Fruit fly (Drosophila melanogaster): ENCODE results near the gene CG3119.

CG3119 gene

DNA sequence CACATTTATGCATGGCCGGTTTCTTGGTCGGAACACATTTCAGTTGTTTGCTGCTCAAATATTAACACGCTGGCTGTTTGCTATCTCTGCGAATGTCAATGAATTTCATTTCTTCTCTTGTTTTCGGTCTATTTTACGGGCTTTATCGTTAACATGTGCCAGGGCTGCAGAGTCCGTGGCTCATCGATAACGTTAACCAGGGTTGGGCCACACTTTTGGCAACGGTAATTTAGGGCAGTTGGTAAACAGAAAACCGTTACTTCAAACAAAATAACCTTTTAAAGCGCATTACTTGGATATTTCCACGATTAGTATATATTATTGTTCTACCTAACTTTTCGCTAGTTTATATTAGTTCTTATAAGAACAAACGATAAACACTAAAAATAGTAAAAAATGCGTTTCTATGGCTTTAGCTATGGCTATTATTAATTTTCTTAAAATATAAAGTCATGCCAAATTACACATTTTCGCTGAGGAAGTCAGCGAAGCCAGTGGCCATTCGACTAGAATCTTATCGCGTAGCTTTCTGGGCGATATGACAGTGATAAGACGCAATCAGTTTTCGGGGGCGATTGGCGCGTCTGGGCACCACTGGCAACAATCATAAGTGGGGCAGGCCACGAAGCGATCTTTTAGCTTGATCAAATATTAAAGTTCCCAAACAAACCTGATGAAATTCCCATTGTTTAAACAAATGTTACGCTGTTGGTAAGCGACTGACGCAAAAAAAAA lies 45.5 kb upstream of the CG3119 start (continued):
- peak; percentile 26 for TF ChIP-seq CG31627 (GFP tag; optimal IDR thresholded peaks at IDR 0.05)
- peak in 1 of 2 experiments; percentile 22 for TF ChIP-seq ss (GFP tag; optimal IDR thresholded peaks at IDR 0.05)
- TF ChIP-seq Sox102F (GFP tag; optimal IDR thresholded peaks at IDR 0.05): peak; percentile 27
- TF ChIP-seq Sox15 (GFP tag; optimal IDR thresholded peaks at IDR 0.05): no peak
- TF ChIP-seq CG7368 (GFP tag; optimal IDR thresholded peaks at IDR 0.05): no peak
- TF ChIP-seq CG3032 (tag; optimal IDR thresholded peaks at IDR 0.05): no peak
- no peak for TF ChIP-seq CG11294 (GFP tag; IDR thresholded peaks at IDR 0.05)
- TF ChIP-seq Hr39 (GFP tag; optimal IDR thresholded peaks at IDR 0.05): no peak
- TF ChIP-seq cyc (GFP tag; optimal IDR thresholded peaks at IDR 0.05): peak; percentile 35
- no peak for TF ChIP-seq Lpt (GFP tag; optimal IDR thresholded peaks at IDR 0.05)
- peak; percentile 71 for TF ChIP-seq svp (GFP tag)
- TF ChIP-seq topi (GFP tag; optimal IDR thresholded peaks at IDR 0.05): peak; percentile 29
- no peak for TF ChIP-seq CG10669 (GFP tag; optimal IDR thresholded peaks at IDR 0.05)

DNA sequence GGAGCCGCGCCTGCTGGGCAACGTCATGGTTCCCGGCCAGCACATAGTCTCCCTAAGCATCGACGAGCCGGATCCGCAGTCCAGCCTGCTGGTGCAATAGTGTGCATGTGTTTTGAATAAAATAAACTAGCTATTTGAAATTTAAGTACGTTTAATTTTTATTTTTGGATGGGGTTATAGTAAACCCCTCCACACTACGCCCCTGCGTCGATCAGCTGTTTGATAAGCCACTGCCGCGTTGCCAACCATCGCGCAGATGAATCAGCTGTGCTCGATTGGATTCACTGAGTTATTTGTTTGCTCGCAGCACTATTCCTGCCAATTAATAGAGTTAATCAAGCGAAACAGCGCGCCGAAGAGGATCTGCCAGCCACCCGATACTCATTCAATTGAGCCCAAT lies 41.2 kb upstream of the CG3119 start, which contains the start of gene RabGGTb:
Gene RabGGTb, plus strand, starts transcription at position 254 of the 400 bp plus-strand sequence.
- no peak for TF ChIP-seq Lpt (GFP tag; optimal IDR thresholded peaks at IDR 0.05)
- peak; percentile 63 for TF ChIP-seq Met (GFP tag; optimal IDR thresholded peaks at IDR 0.05)
- TF ChIP-seq CG10669 (GFP tag; optimal IDR thresholded peaks at IDR 0.05): peak; percentile 17
- peak; percentile 33; the same call in 1 of the 2 replicates for TF ChIP-seq CG11294 (GFP tag; IDR thresholded peaks at IDR 0.05)
- no peak for TF ChIP-seq CG4318 (GFP tag; optimal IDR thresholded peaks at IDR 0.05)
- peak; percentile 57 for TF ChIP-seq CG3919 (GFP tag; optimal IDR thresholded peaks at IDR 0.05)
- TF ChIP-seq Sox15 (GFP tag; optimal IDR thresholded peaks at IDR 0.05): no peak
- TF ChIP-seq Gug (GFP tag; IDR thresholded peaks at IDR 0.05): peak; percentile 54
- peak; percentile 46 for TF ChIP-seq achi (GFP tag; optimal IDR thresholded peaks at IDR 0.05)
- no peak for TF ChIP-seq fkh (GFP tag; optimal IDR thresholded peaks at IDR 0.05)
- TF ChIP-seq salr (GFP tag; optimal IDR thresholded peaks at IDR 0.05): no peak
- peak; percentile 46 for TF ChIP-seq CG10631 (GFP tag; optimal IDR thresholded peaks at IDR 0.05)
- no peak for TF ChIP-seq Hr38 (GFP tag; optimal IDR thresholded peaks at IDR 0.05)
- peak; percentile 85 for TF ChIP-seq eg (GFP tag; IDR thresholded peaks at IDR 0.05)
- TF ChIP-seq CG9139 (GFP tag; optimal IDR thresholded peaks at IDR 0.05): no peak
- TF ChIP-seq Sox14 (GFP tag; optimal IDR thresholded peaks at IDR 0.05): peak; percentile 57
- peak; percentile 48 for TF ChIP-seq CG34406 (GFP tag; optimal IDR thresholded peaks at IDR 0.05)
- peak; percentile 75 for TF ChIP-seq Eip78C (GFP tag)
- TF ChIP-seq CG32006 (GFP tag; optimal IDR thresholded peaks at IDR 0.05): peak; percentile 56
- TF ChIP-seq CG6276 (GFP tag; optimal IDR thresholded peaks at IDR 0.05): peak; percentile 21
- peak in 1 of 2 experiments; percentile 12 for TF ChIP-seq ss (GFP tag; optimal IDR thresholded peaks at IDR 0.05)
- TF ChIP-seq dac (GFP tag; optimal IDR thresholded peaks at IDR 0.05): no peak
- peak; percentile 21 for TF ChIP-seq fd59A (GFP tag; optimal IDR thresholded peaks at IDR 0.05)
- no peak for TF ChIP-seq dsx (GFP tag; optimal IDR thresholded peaks at IDR 0.05; ENCODE audit: poor library complexity, severe bottlenecking)
- TF ChIP-seq Ets21C (GFP tag; optimal IDR thresholded peaks at IDR 0.05): peak; percentile 25
- peak; percentile 44 for TF ChIP-seq Sox102F (GFP tag; optimal IDR thresholded peaks at IDR 0.05)
- peak; percentile 72 for TF ChIP-seq acj6 (GFP tag; optimal IDR thresholded peaks at IDR 0.05)
- peak; percentile 15 for TF ChIP-seq CG11902 (GFP tag; optimal IDR thresholded peaks at IDR 0.05)
- TF ChIP-seq vri (GFP tag; optimal IDR thresholded peaks at IDR 0.05): peak; percentile 22
- TF ChIP-seq lz (GFP tag; optimal IDR thresholded peaks at IDR 0.05): peak; percentile 84
- peak; percentile 12 for TF ChIP-seq CG7368 (GFP tag; optimal IDR thresholded peaks at IDR 0.05)
- TF ChIP-seq esn (GFP tag; optimal IDR thresholded peaks at IDR 0.05): peak; percentile 65
- peak; percentile 60 for TF ChIP-seq CG31627 (GFP tag; optimal IDR thresholded peaks at IDR 0.05)
- TF ChIP-seq net (GFP tag; optimal IDR thresholded peaks at IDR 0.05): peak; percentile 59
- peak; percentile 80 for TF ChIP-seq svp (GFP tag)
- peak; percentile 29 for TF ChIP-seq CG6854 (GFP tag; optimal IDR thresholded peaks at IDR 0.05)
- peak; percentile 45 for TF ChIP-seq Hr4 (GFP tag; optimal IDR thresholded peaks at IDR 0.05)
- peak; percentile 86 for TF ChIP-seq CG6163 (GFP tag; IDR thresholded peaks at IDR 0.05)
- peak; percentile 35 for TF ChIP-seq CG6808 (GFP tag; optimal IDR thresholded peaks at IDR 0.05)
- peak; percentile 60 for TF ChIP-seq CG15336 (GFP tag; IDR thresholded peaks at IDR 0.05)
- TF ChIP-seq spab (GFP tag; optimal IDR thresholded peaks at IDR 0.05): no peak
- TF ChIP-seq Blimp-1 (GFP tag; optimal IDR thresholded peaks at IDR 0.05): no peak
- peak; percentile 39 for TF ChIP-seq CG11762 (GFP tag; optimal IDR thresholded peaks at IDR 0.05; ENCODE audit: insufficient read depth)

Data from whole organism, prepupa.